Worm (Caenorhabditis elegans) whole organism, L1 larva: ENCODE measurements around the gene dhs-6.

Experiments used
- mef-2 ChIP-seq: fragments of 150-350 bp; optimal IDR thresholded peaks from 2 replicates; lab custom pipeline; 2014; ENCODE audit warnings: missing biosample characterization, missing genetic modification characterization
- nhr-11 ChIP-seq: fragments of 150-350 bp; optimal IDR thresholded peaks from 2 replicates; lab custom pipeline; 2014; ENCODE audit warnings: missing biosample characterization, missing genetic modification characterization
- snpc-4 ChIP-seq: fragments of 150-350 bp; optimal IDR thresholded peaks from 2 replicates; lab custom pipeline; 2014; ENCODE audit warnings: missing biosample characterization, missing genetic modification characterization
- zag-1 ChIP-seq: fragments of 150-350 bp; optimal IDR thresholded peaks from 2 replicates; lab custom pipeline; 2014; ENCODE audit warnings: missing biosample characterization, missing genetic modification characterization

DNA sequence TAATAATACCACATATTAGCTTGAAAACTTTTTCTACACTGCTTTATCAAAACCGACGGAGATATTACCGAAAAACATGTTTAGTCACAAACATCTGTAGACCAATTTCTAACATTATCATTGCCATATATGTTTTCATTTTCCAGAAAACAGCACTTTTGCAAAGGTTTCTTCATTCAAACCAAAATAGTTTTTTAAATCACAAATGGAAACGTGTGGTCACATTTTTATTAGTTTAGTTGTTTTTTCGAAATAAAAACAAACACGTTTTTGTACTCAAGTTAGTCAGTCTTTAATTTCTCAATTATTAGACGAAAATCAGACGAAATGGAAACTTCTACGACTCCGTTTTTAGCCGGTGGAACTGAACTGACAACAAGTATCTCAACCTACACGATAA is 18.9 kb upstream of the dhs-6 start, which contains the start of gene F59E12.3:
- TF ChIP-seq mef-2 (no peak), nhr-11 (tag; lab: Kevin White, UChicago) (no peak), snpc-4 (tag; lab: Kevin White, UChicago) (no peak), zag-1 (tag; lab: Kevin White, UChicago) (no peak)
